Worm (Caenorhabditis elegans) whole organism, midembryonic: ENCODE results near the gene alg-4.

Experiments used
- T22C8.4 ChIP-seq: fragments of 200-800 bp; sonication (Bioruptor generic); IDR thresholded peaks from 2 replicates; pipeline ENCODE4 v1.3.6; 2022; ENCODE audit warnings: missing genetic modification characterization, missing compliant biosample characterization
- cog-1 ChIP-seq: sonication (generic microtip); optimal IDR thresholded peaks from 2 replicates; lab custom pipeline; 2016; ENCODE audit warnings: missing genetic modification characterization, missing compliant biosample characterization
- flt-1 ChIP-seq: fragments of 200-800 bp; sonication (Bioruptor generic); IDR thresholded peaks from 2 replicates; pipeline ENCODE4 v1.3.6; 2022; ENCODE audit warnings: missing genetic modification characterization, missing compliant biosample characterization
- med-1 ChIP-seq: sonication (generic microtip); optimal IDR thresholded peaks from 2 replicates; lab custom pipeline; 2017; ENCODE audit warnings: missing genetic modification characterization, mild to moderate bottlenecking, missing compliant biosample characterization, antibody characterized with exemption, missing genetic modification reagents; ENCODE audit not compliant: insufficient read depth
- ref-1 ChIP-seq: fragments of 200-800 bp; sonication (Bioruptor generic); conservative IDR thresholded peaks from 2 replicates; pipeline ENCODE4 v1.3.6; 2022; ENCODE audit warnings: missing genetic modification reagents, missing genetic modification characterization, missing compliant biosample characterization
- ztf-23 ChIP-seq: fragments of 200-800 bp; sonication (Bioruptor generic); IDR thresholded peaks from 2 replicates; pipeline ENCODE4 v1.3.6; 2022; ENCODE audit warnings: missing genetic modification reagents, missing genetic modification characterization, missing compliant biosample characterization
- ztf-29 ChIP-seq: fragments of 200-800 bp; sonication (Bioruptor generic); IDR thresholded peaks from 2 replicates; pipeline ENCODE4 v1.3.6; 2022; ENCODE audit warnings: missing genetic modification reagents, missing genetic modification characterization, missing compliant biosample characterization

DNA sequence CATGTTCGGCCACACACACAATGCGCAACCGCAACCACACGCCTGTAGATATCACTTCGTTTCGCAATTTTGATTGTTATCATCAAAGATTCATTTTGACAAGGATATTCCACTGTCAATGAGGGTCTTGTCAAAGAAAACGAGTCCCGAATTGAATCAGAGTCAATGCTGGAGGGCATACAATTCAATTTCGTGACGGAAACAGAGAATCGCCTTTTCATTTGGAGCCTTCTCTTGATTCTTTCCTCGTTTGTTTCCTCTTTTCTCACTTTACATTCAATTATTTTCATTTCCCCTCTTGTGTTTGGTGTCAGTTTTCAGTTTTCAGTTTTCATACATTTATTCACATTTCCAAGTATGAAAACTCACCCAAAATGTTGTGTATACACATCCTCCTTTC is 23.9 kb downstream of the alg-4 start:
- TF ChIP-seq flt-1 (GFP tag; lab: Robert Waterston, UW) (no peak), cog-1 (tag; lab: Kevin White, UChicago) (no peak), ztf-29 (no peak), T22C8.4 (no peak), ztf-23 (no peak), ref-1 (no peak), med-1 (GFP tag; lab: Kevin White, UChicago) (no peak)
